Worm (Caenorhabditis elegans) whole organism, late embryonic: Measurements from ENCODE around the gene F46G10.4.

Source experiments
- ahr-1 ChIP-seq: sonication (generic microtip); optimal IDR thresholded peaks from 2 replicates; lab custom pipeline; 2016; ENCODE audit warnings: missing genetic modification characterization, missing compliant biosample characterization
- ama-1 ChIP-seq: fragments of 150-350 bp; optimal IDR thresholded peaks from 2 replicates; lab custom pipeline; 2014
- ceh-18 ChIP-seq: sonication (generic microtip); optimal IDR thresholded peaks from 2 replicates; lab custom pipeline; 2016; ENCODE audit warnings: missing genetic modification characterization, missing compliant biosample characterization
- ceh-19 ChIP-seq: fragments of 200-800 bp; sonication (Bioruptor generic); optimal IDR thresholded peaks from 2 replicates; lab custom pipeline; 2018; ENCODE audit warnings: mild to moderate bottlenecking, missing genetic modification characterization, missing compliant biosample characterization
- ceh-2 ChIP-seq: sonication (generic microtip); optimal IDR thresholded peaks from 2 replicates; lab custom pipeline; 2016; ENCODE audit warnings: missing genotype, missing genetic modification characterization, missing compliant biosample characterization
- ceh-24 ChIP-seq: sonication (generic microtip); optimal IDR thresholded peaks from 2 replicates; lab custom pipeline; 2016; ENCODE audit warnings: mild to moderate bottlenecking, missing genetic modification characterization, missing compliant biosample characterization
- ceh-31 ChIP-seq: sonication (generic microtip); optimal IDR thresholded peaks from 2 replicates; lab custom pipeline; 2016; ENCODE audit warnings: missing genetic modification characterization, missing compliant biosample characterization
- ceh-34 ChIP-seq: sonication (generic microtip); optimal IDR thresholded peaks from 2 replicates; lab custom pipeline; 2016; ENCODE audit warnings: mild to moderate bottlenecking, missing genetic modification characterization, missing compliant biosample characterization
- ceh-45 ChIP-seq: fragments of 200-800 bp; sonication (Bioruptor generic); IDR thresholded peaks from 2 replicates; pipeline ENCODE4 v1.3.6; 2022; ENCODE audit warnings: missing genetic modification reagents, missing genetic modification characterization, missing compliant biosample characterization
- ceh-6 ChIP-seq: fragments of 200-800 bp; sonication (Bioruptor generic); optimal IDR thresholded peaks from 2 replicates; lab custom pipeline; 2018; ENCODE audit warnings: mild to moderate bottlenecking, missing genetic modification characterization, missing compliant biosample characterization
- ceh-9 ChIP-seq: sonication (generic microtip); optimal IDR thresholded peaks from 2 replicates; lab custom pipeline; 2016; ENCODE audit warnings: mild to moderate bottlenecking, missing genetic modification characterization, inconsistent platforms, missing compliant biosample characterization
- che-1 ChIP-seq: sonication (generic microtip); optimal IDR thresholded peaks from 2 replicates; lab custom pipeline; 2016; ENCODE audit warnings: mild to moderate bottlenecking, missing genetic modification characterization, missing compliant biosample characterization
- dve-1 ChIP-seq: sonication (generic microtip); optimal IDR thresholded peaks from 2 replicates; lab custom pipeline; 2017; ENCODE audit warnings: antibody characterized with exemption, mild to moderate bottlenecking, missing genetic modification characterization, missing compliant biosample characterization
- elt-2 ChIP-seq: sonication (generic microtip); optimal IDR thresholded peaks from 2 replicates; lab custom pipeline; 2016; ENCODE audit warnings: missing genetic modification reagents, missing genetic modification characterization, missing compliant biosample characterization
- elt-4 ChIP-seq: sonication (generic microtip); optimal IDR thresholded peaks from 2 replicates; lab custom pipeline; 2016; ENCODE audit warnings: missing genetic modification characterization, missing compliant biosample characterization
- eyg-1 ChIP-seq: sonication (generic microtip); optimal IDR thresholded peaks from 2 replicates; lab custom pipeline; 2016; ENCODE audit warnings: missing genotype, missing genetic modification characterization, missing compliant biosample characterization
- fkh-10 ChIP-seq: fragments of 150-350 bp; optimal IDR thresholded peaks from 2 replicates; lab custom pipeline; 2014; ENCODE audit warnings: missing biosample characterization, missing genetic modification reagents, missing genetic modification characterization
- gmeb-2 ChIP-seq: sonication (generic microtip); optimal IDR thresholded peaks from 2 replicates; lab custom pipeline; 2016; ENCODE audit warnings: missing genetic modification characterization, inconsistent platforms, missing compliant biosample characterization
- hlh-13 ChIP-seq: fragments of 200-800 bp; sonication (Bioruptor generic); optimal IDR thresholded peaks from 2 replicates; lab custom pipeline; 2018; ENCODE audit warnings: mild to moderate bottlenecking, missing genetic modification characterization, missing compliant biosample characterization
- hlh-15 ChIP-seq: sonication (generic microtip); optimal IDR thresholded peaks from 2 replicates; lab custom pipeline; 2016; ENCODE audit warnings: missing genetic modification characterization, missing compliant biosample characterization
- hlh-8 ChIP-seq: sonication (generic microtip); optimal IDR thresholded peaks from 2 replicates; lab custom pipeline; 2016; ENCODE audit warnings: missing genotype, missing genetic modification characterization, missing compliant biosample characterization
- lim-6 ChIP-seq: sonication (generic microtip); optimal IDR thresholded peaks from 2 replicates; lab custom pipeline; 2016; ENCODE audit warnings: missing genetic modification characterization, missing compliant biosample characterization
- madf-2 ChIP-seq: sonication (generic microtip); optimal IDR thresholded peaks from 2 replicates; lab custom pipeline; 2017; ENCODE audit warnings: missing genetic modification characterization, missing compliant biosample characterization
- nfya-1 ChIP-seq: sonication (generic microtip); optimal IDR thresholded peaks from 2 replicates; lab custom pipeline; 2017; ENCODE audit warnings: missing genetic modification characterization, mild to moderate bottlenecking, missing compliant biosample characterization, antibody characterized with exemption, moderate library complexity
- nhr-11 ChIP-seq: fragments of 150-350 bp; optimal IDR thresholded peaks from 2 replicates; lab custom pipeline; 2014; ENCODE audit warnings: missing biosample characterization, missing genetic modification characterization
- nhr-232 ChIP-seq: sonication (generic microtip); optimal IDR thresholded peaks from 2 replicates; lab custom pipeline; 2016; ENCODE audit warnings: missing genetic modification characterization, missing compliant biosample characterization
- odd-2 ChIP-seq: sonication (generic microtip); optimal IDR thresholded peaks from 2 replicates; lab custom pipeline; 2017; ENCODE audit warnings: antibody characterized with exemption, mild to moderate bottlenecking, missing genetic modification characterization, missing compliant biosample characterization
- pax-1 ChIP-seq: fragments of 150-350 bp; optimal IDR thresholded peaks from 2 replicates; lab custom pipeline; 2014; ENCODE audit warnings: missing biosample characterization, missing genetic modification characterization
- pha-2 ChIP-seq: sonication (generic microtip); optimal IDR thresholded peaks from 2 replicates; lab custom pipeline; 2017; ENCODE audit warnings: mild to moderate bottlenecking, missing genetic modification characterization, missing compliant biosample characterization
- pha-4 ChIP-seq: fragments of 150-350 bp; optimal IDR thresholded peaks from 2 replicates; lab custom pipeline; 2018; ENCODE audit warnings: missing biosample characterization, missing genetic modification reagents, missing genetic modification characterization
- pqm-1 ChIP-seq: sonication (generic microtip); optimal IDR thresholded peaks from 2 replicates; lab custom pipeline; 2016; ENCODE audit warnings: missing genetic modification characterization, missing compliant biosample characterization
- pros-1 ChIP-seq: fragments of 150-350 bp; optimal IDR thresholded peaks from 2 replicates; lab custom pipeline; 2014; ENCODE audit warnings: missing biosample characterization, missing genetic modification reagents, missing genetic modification characterization
- rnt-1 ChIP-seq: sonication (generic microtip); optimal IDR thresholded peaks from 2 replicates; lab custom pipeline; 2016; ENCODE audit warnings: missing genetic modification characterization, missing compliant biosample characterization
- syd-9 ChIP-seq: sonication (generic microtip); optimal IDR thresholded peaks from 2 replicates; lab custom pipeline; 2016; ENCODE audit warnings: mild to moderate bottlenecking, missing genetic modification characterization, moderate library complexity, missing compliant biosample characterization
- ttx-3 ChIP-seq: sonication (generic microtip); optimal IDR thresholded peaks from 2 replicates; lab custom pipeline; 2016; ENCODE audit warnings: missing genetic modification reagents, missing genetic modification characterization, missing compliant biosample characterization
- unc-3 ChIP-seq, 2 experiments: fragments of 200-800 bp in 1 of 2; sonication (Bioruptor generic) in 1 of 2; sonication (generic microtip) in 1 of 2; conservative IDR thresholded peaks in 1 of 2; optimal IDR thresholded peaks in 1 of 2; 2 replicates each; pipeline versions ENCODE4 v1.3.6 to Lab custom; 2016 to 2022; ENCODE audit warnings: missing compliant biosample characterization in 2 of 2, missing genetic modification characterization in 2 of 2, missing genetic modification reagents in 1 of 2
- unc-42 ChIP-seq: sonication (generic microtip); optimal IDR thresholded peaks from 2 replicates; lab custom pipeline; 2016; ENCODE audit warnings: missing genotype, missing genetic modification characterization, missing compliant biosample characterization
- zip-5 ChIP-seq: sonication (generic microtip); optimal IDR thresholded peaks from 2 replicates; lab custom pipeline; 2016; ENCODE audit warnings: missing genetic modification characterization, missing compliant biosample characterization

The F46G10.4 gene

ce11 chrX:13291506-13291905 is 42.3 kb upstream of the F46G10.4 start, which contains the start of gene srd-38:
TSS of gene srd-38 (plus strand) at chrX:13291806.
- no peak for TF ChIP-seq ceh-24

ce11 chrX:13293023-13293422 is 40.8 kb upstream of the F46G10.4 start:
- TF ChIP-seq ceh-45 (GFP tag; lab: Robert Waterston, UW) (no peak), ceh-9 (tag; lab: Kevin White, UChicago) (no peak), hlh-13 (no peak), che-1 (no peak)

ce11 chrX:13294669-13295068 is 39.2 kb upstream of the F46G10.4 start, which contains the start of gene srd-36:
TSS of gene srd-36 (minus strand) at chrX:13294769.
- TF ChIP-seq ama-1 (lab: Kevin White, UChicago) (no peak), ceh-18 (tag; lab: Kevin White, UChicago) (no peak), madf-2 (tag; lab: Kevin White, UChicago) (no peak), ceh-34 (no peak), pax-1 (tag; lab: Kevin White, UChicago) (no peak), elt-4 (tag; lab: Kevin White, UChicago) (no peak), ceh-2 (tag; lab: Kevin White, UChicago) (no peak), ahr-1 (tag; lab: Kevin White, UChicago) (no peak), pros-1 (no peak), che-1 (no peak)

ce11 chrX:13300503-13300902 is 33.3 kb upstream of the F46G10.4 start, which contains the start of gene srd-39:
TSS of gene srd-39 (minus strand) at chrX:13300603.
- TF ChIP-seq nhr-232 (tag; lab: Kevin White, UChicago) = no peak
- TF ChIP-seq, all 69 proteins: peak for 0

- TF ChIP-seq ceh-2 (tag; lab: Kevin White, UChicago) (no peak), ceh-31 (tag; lab: Kevin White, UChicago) (no peak), elt-2 (no peak), unc-42 (tag; lab: Kevin White, UChicago) (no peak), ceh-19 (GFP tag; lab: Kevin White, UChicago) (no peak), ttx-3 (tag; lab: Kevin White, UChicago) (no peak), ahr-1 (tag; lab: Kevin White, UChicago) (no peak), fkh-10 (GFP tag; lab: Kevin White, UChicago) (no peak), eyg-1 (tag; lab: Kevin White, UChicago) (no peak), ceh-9 (tag; lab: Kevin White, UChicago) (no peak), rnt-1 (tag; lab: Kevin White, UChicago) (no peak)
Measured at ce11 chrX:13303357-13303756, 30.5 kb upstream of the F46G10.4 start, which contains the start of gene srd-42. TSS of gene srd-42 (minus strand) at chrX:13303457.

ce11 chrX:13305779-13306178 is 28.1 kb upstream of the F46G10.4 start, which contains the start of gene srd-43:
TSS of gene srd-43 (minus strand) at chrX:13305844.
- TF ChIP-seq ceh-19 (GFP tag; lab: Kevin White, UChicago) (no peak), fkh-10 (GFP tag; lab: Kevin White, UChicago) (no peak)

- TF ChIP-seq ceh-34 = peak; percentile 91
- TF ChIP-seq nfya-1 (tag; lab: Kevin White, UChicago) = peak; percentile 80
- TF ChIP-seq nhr-11 (tag; lab: Kevin White, UChicago) = no peak
- TF ChIP-seq zip-5 (tag; lab: Kevin White, UChicago) = peak; percentile 67
- TF ChIP-seq eyg-1 (tag; lab: Kevin White, UChicago) = peak; percentile 86
- peak; percentile 95 for TF ChIP-seq dve-1
- TF ChIP-seq gmeb-2 (tag; lab: Kevin White, UChicago) = peak; percentile 94
- peak; percentile 94 for TF ChIP-seq elt-2
- peak; percentile 82 for TF ChIP-seq ceh-31 (tag; lab: Kevin White, UChicago)
- no peak for TF ChIP-seq elt-4 (tag; lab: Kevin White, UChicago)
- peak; percentile 87 for TF ChIP-seq hlh-15
- peak; percentile 94 for TF ChIP-seq ceh-6 (GFP tag; lab: Kevin White, UChicago)
- TF ChIP-seq pha-4 (tag; lab: Kevin White, UChicago) = no peak
- TF ChIP-seq syd-9 (tag; lab: Kevin White, UChicago) = peak; percentile 89
- TF ChIP-seq lim-6 = peak; percentile 64
- TF ChIP-seq nhr-232 (tag; lab: Kevin White, UChicago) = peak; percentile 82
- TF ChIP-seq pqm-1 (tag; lab: Kevin White, UChicago) = peak; percentile 53
- peak; percentile 91 for TF ChIP-seq unc-3 (GFP tag; conservative IDR thresholded peaks at IDR 0.05; lab: Robert Waterston, UW)
- peak; percentile 92 for TF ChIP-seq unc-3 (tag; optimal IDR thresholded peaks at IDR 0.05; lab: Kevin White, UChicago)
- TF ChIP-seq odd-2 (tag; lab: Kevin White, UChicago) = peak; percentile 69
- TF ChIP-seq madf-2 (tag; lab: Kevin White, UChicago) = peak; percentile 89
- peak; percentile 84 for TF ChIP-seq pha-2 (tag; lab: Kevin White, UChicago)
- TF ChIP-seq ceh-2 (tag; lab: Kevin White, UChicago) = peak; percentile 83
- peak; percentile 93 for TF ChIP-seq hlh-8
Measured at ce11 chrX:13306869-13307446, 26.9 kb upstream of the F46G10.4 start.
